Fruit fly (Drosophila melanogaster): ENCODE measurements around the gene Wnt4.

Gene Wnt4

DNA sequence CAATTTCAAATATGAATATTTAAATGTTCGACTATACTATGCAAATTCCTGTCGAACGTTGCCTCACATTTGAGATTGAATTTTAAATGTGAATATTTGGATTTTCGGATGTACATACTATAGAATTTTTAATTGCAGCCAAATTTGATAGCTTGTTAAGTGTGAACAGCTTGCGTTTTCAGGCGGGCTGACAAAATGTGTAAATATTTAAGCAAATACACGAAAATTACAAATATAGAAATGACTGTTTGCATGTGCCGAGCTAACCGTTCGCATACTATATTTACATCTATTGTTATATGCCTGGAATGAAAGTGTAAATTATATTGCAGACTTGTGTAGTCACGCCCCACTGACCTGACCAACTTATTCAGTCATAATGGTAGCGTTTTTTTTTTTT lies 61.3 kb downstream of the Wnt4 start:
- TF ChIP-seq Myc (optimal IDR thresholded peaks at IDR 0.05): no peak
- TF ChIP-seq Sp1 (GFP tag; optimal IDR thresholded peaks at IDR 0.05): no peak
- no peak for TF ChIP-seq Hr83 (GFP tag; optimal IDR thresholded peaks at IDR 0.05; ENCODE audit: poor library complexity, severe bottlenecking)
- no peak for TF ChIP-seq foxo (GFP tag; optimal IDR thresholded peaks at IDR 0.05)
- no peak for TF ChIP-seq GATAd (GFP tag; optimal IDR thresholded peaks at IDR 0.05)
- TF ChIP-seq Abd-B (GFP tag; optimal IDR thresholded peaks at IDR 0.05): no peak

- TF ChIP-seq Hr83 (GFP tag; optimal IDR thresholded peaks at IDR 0.05; ENCODE audit: poor library complexity, severe bottlenecking) (no peak), brk (GFP tag; optimal IDR thresholded peaks at IDR 0.05) (peak; percentile 2)
Observed at dm6 chr2L:7214885-7215284, 62.1 kb downstream of the Wnt4 start.

- TF ChIP-seq ey (GFP tag; optimal IDR thresholded peaks at IDR 0.05) (no peak), GATAd (GFP tag; optimal IDR thresholded peaks at IDR 0.05) (no peak), h (GFP tag; optimal IDR thresholded peaks at IDR 0.05) (no peak), N (GFP tag; optimal IDR thresholded peaks at IDR 0.05) (no peak), rgr (GFP tag; optimal IDR thresholded peaks at IDR 0.05) (no peak), psq (GFP tag; optimal IDR thresholded peaks at IDR 0.05) (no peak), dmrt93B (GFP tag; optimal IDR thresholded peaks at IDR 0.05) (no peak), fru (GFP tag; optimal IDR thresholded peaks at IDR 0.05) (no peak), dsf (GFP tag; optimal IDR thresholded peaks at IDR 0.05; ENCODE audit: borderline replicate concordance) (no peak), Abd-B (GFP tag; optimal IDR thresholded peaks at IDR 0.05) (no peak), CG32264 (GFP tag; optimal IDR thresholded peaks at IDR 0.05) (no peak), Dif (GFP tag; optimal IDR thresholded peaks at IDR 0.05; ENCODE audit: partially characterized antibody) (no peak), lola (GFP tag; optimal IDR thresholded peaks at IDR 0.05) (no peak)
Observed at dm6 chr2L:7213532-7213931, 63.4 kb downstream of the Wnt4 start.

DNA sequence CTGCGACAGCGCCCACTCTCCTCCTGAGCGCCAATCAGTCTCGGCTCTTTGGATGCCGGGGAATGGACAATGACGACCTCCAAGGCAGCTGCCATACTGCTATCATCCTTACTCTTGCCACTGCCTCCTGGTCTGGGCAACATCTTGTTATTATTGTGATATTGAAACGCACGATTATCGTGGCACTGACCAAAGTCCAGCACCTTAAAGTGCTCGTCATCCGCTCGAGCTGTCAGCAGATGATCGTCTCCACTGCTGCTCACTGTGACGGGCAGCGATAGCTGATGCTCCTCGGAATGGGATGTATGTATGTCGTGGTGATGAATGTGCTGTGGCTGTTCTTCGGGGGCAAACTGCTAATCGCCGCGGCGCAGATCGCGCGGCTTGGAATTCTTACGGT lies 69.3 kb downstream of the Wnt4 start:
- TF ChIP-seq fru (GFP tag; optimal IDR thresholded peaks at IDR 0.05): no peak
